Worm (Caenorhabditis elegans) whole organism, L4 larva: ENCODE measurements around the gene Y113G7A.13.

Experiments
- F10B5.3 ChIP-seq: sonication (generic microtip); optimal IDR thresholded peaks from 2 replicates; lab custom pipeline; 2016; ENCODE audit warnings: mild to moderate bottlenecking, missing genetic modification characterization, missing compliant biosample characterization
- F44E2.7 ChIP-seq: fragments of 200-800 bp; sonication (Bioruptor generic); IDR thresholded peaks from 2 replicates; pipeline ENCODE4 v2.1.2; 2022; ENCODE audit warnings: missing genetic modification characterization, missing compliant biosample characterization
- F49E8.2 ChIP-seq: sonication (generic microtip); optimal IDR thresholded peaks from 2 replicates; lab custom pipeline; 2016; ENCODE audit warnings: missing compliant biosample characterization, mild to moderate bottlenecking, missing genetic modification characterization, borderline replicate concordance
- T20F7.1 ChIP-seq: fragments of 200-800 bp; sonication (Bioruptor generic); optimal IDR thresholded peaks from 2 replicates; lab custom pipeline; 2018; ENCODE audit warnings: mild to moderate bottlenecking, missing genetic modification characterization, missing compliant biosample characterization
- Y75B8A.6 ChIP-seq: fragments of 200-800 bp; sonication (Bioruptor generic); IDR thresholded peaks from 2 replicates; pipeline ENCODE4 v1.3.6; 2022; ENCODE audit warnings: missing genetic modification reagents, missing genetic modification characterization, missing compliant biosample characterization
- ZK337.2 ChIP-seq: fragments of 200-800 bp; sonication (Bioruptor generic); IDR thresholded peaks from 2 replicates; pipeline ENCODE4 v1.3.6; 2022; ENCODE audit warnings: missing genetic modification reagents, missing genetic modification characterization, missing compliant biosample characterization
- aha-1 ChIP-seq: fragments of 150-350 bp; peaks from one replicate; lab custom pipeline; 2014; ENCODE audit warnings: missing biosample characterization, missing genetic modification characterization
- ceh-44 ChIP-seq: fragments of 200-800 bp; sonication (Bioruptor generic); IDR thresholded peaks from 2 replicates; pipeline ENCODE4 v1.3.6; 2022; ENCODE audit warnings: missing genetic modification reagents, missing genetic modification characterization, missing compliant biosample characterization
- cey-2 ChIP-seq: sonication (generic microtip); optimal IDR thresholded peaks from 3 replicates; lab custom pipeline; 2017; ENCODE audit warnings: missing genetic modification characterization, mild to moderate bottlenecking, missing compliant biosample characterization, antibody characterized with exemption, borderline replicate concordance; ENCODE audit not compliant: insufficient read depth
- ctbp-1 ChIP-seq: fragments of 200-800 bp; sonication (Bioruptor generic); IDR thresholded peaks from 2 replicates; pipeline ENCODE4 v1.3.6; 2022; ENCODE audit warnings: missing genetic modification reagents, missing genetic modification characterization, missing compliant biosample characterization
- dmd-8 ChIP-seq: fragments of 200-800 bp; sonication (Bioruptor generic); IDR thresholded peaks from 2 replicates; pipeline ENCODE4 v1.3.6; 2022; ENCODE audit warnings: missing genetic modification characterization, missing compliant biosample characterization
- egl-43 ChIP-seq: fragments of 200-800 bp; sonication (Bioruptor generic); IDR thresholded peaks from 2 replicates; pipeline ENCODE4 v1.3.6; 2022; ENCODE audit warnings: missing genetic modification reagents, missing genetic modification characterization, missing compliant biosample characterization
- gei-8 ChIP-seq: fragments of 200-800 bp; sonication (Bioruptor generic); optimal IDR thresholded peaks from 2 replicates; lab custom pipeline; 2018; ENCODE audit warnings: mild to moderate bottlenecking, missing genetic modification characterization, missing compliant biosample characterization
- hlh-30 ChIP-seq: sonication (generic microtip); optimal IDR thresholded peaks from 2 replicates; lab custom pipeline; 2017; ENCODE audit warnings: antibody characterized with exemption, mild to moderate bottlenecking, missing genetic modification characterization, missing compliant biosample characterization; ENCODE audit not compliant: insufficient read depth
- lin-1 ChIP-seq: fragments of 200-800 bp; sonication (Bioruptor generic); IDR thresholded peaks from 2 replicates; pipeline ENCODE4 v1.3.6; 2022; ENCODE audit warnings: missing genetic modification reagents, missing genetic modification characterization, missing compliant biosample characterization
- lin-29 ChIP-seq: fragments of 200-800 bp; sonication (Bioruptor generic); IDR thresholded peaks from 2 replicates; pipeline ENCODE4 v1.3.6; 2022; ENCODE audit warnings: missing genetic modification reagents, missing genetic modification characterization, missing compliant biosample characterization
- lin-39 ChIP-seq: fragments of 150-350 bp; optimal IDR thresholded peaks from 2 replicates; lab custom pipeline; 2014; ENCODE audit warnings: missing biosample characterization, missing genetic modification reagents, missing genetic modification characterization
- lsy-2 ChIP-seq, 2 experiments: fragments of 150-350 bp in 1 of 2; sonication (generic microtip) in 1 of 2; optimal IDR thresholded peaks; 2 replicates each; lab custom pipeline; 2014 to 2017; ENCODE audit warnings: missing biosample characterization in 2 of 2, missing genetic modification characterization in 2 of 2
- madf-5 ChIP-seq, 2 experiments: fragments of 200-800 bp; sonication (Bioruptor generic); IDR thresholded peaks; 2 replicates each; pipeline ENCODE4 v1.3.6; 2022; ENCODE audit warnings: missing compliant biosample characterization in 2 of 2, missing genetic modification characterization in 2 of 2
- mdl-1 ChIP-seq, 2 experiments: fragments of 150-350 bp in 1 of 2; sonication (generic microtip) in 1 of 2; optimal IDR thresholded peaks; 2 replicates each; lab custom pipeline; 2014 to 2017; ENCODE audit warnings: missing biosample characterization in 2 of 2, missing genetic modification characterization in 2 of 2
- mep-1 ChIP-seq: fragments of 150-350 bp; sonication (generic microtip); optimal IDR thresholded peaks from 3 replicates; lab custom pipeline; 2014; ENCODE audit warnings: missing biosample characterization, missing genetic modification characterization
- nhr-10 ChIP-seq: fragments of 150-350 bp; optimal IDR thresholded peaks from 2 replicates; lab custom pipeline; 2014; ENCODE audit warnings: missing biosample characterization, missing genetic modification characterization
- nhr-102 ChIP-seq: sonication (generic microtip); optimal IDR thresholded peaks from 2 replicates; lab custom pipeline; 2016; ENCODE audit warnings: mild to moderate bottlenecking, missing genetic modification characterization, moderate library complexity, missing compliant biosample characterization
- nhr-42 ChIP-seq: fragments of 200-800 bp; sonication (Bioruptor generic); IDR thresholded peaks from 2 replicates; pipeline ENCODE4 v1.3.6; 2022; ENCODE audit warnings: missing genetic modification characterization, missing compliant biosample characterization
- nhr-6 ChIP-seq: fragments of 150-350 bp; optimal IDR thresholded peaks from 2 replicates; lab custom pipeline; 2014; ENCODE audit warnings: missing biosample characterization, missing genetic modification characterization
- php-3 ChIP-seq: fragments of 200-800 bp; sonication (Bioruptor generic); IDR thresholded peaks from 2 replicates; pipeline ENCODE4 v1.3.6; 2022; ENCODE audit warnings: missing genetic modification reagents, missing genetic modification characterization, missing compliant biosample characterization
- rbr-2 ChIP-seq: sonication (generic microtip); optimal IDR thresholded peaks from 2 replicates; lab custom pipeline; 2016; ENCODE audit warnings: missing genotype, missing genetic modification characterization, missing compliant biosample characterization
- sdz-12 ChIP-seq: fragments of 200-800 bp; sonication (Bioruptor generic); optimal IDR thresholded peaks from 2 replicates; lab custom pipeline; 2018; ENCODE audit warnings: mild to moderate bottlenecking, missing genetic modification characterization, missing compliant biosample characterization
- set-16 ChIP-seq: fragments of 200-800 bp; sonication (Bioruptor generic); IDR thresholded peaks from 2 replicates; pipeline ENCODE4 v1.3.6; 2022; ENCODE audit warnings: missing genetic modification reagents, missing genetic modification characterization, missing compliant biosample characterization
- skn-1 ChIP-seq: fragments of 150-350 bp; optimal IDR thresholded peaks from 2 replicates; lab custom pipeline; 2014; ENCODE audit warnings: missing biosample characterization, missing genetic modification characterization
- snpc-1.2 ChIP-seq: fragments of 200-800 bp; sonication (Bioruptor generic); IDR thresholded peaks from 2 replicates; pipeline ENCODE4 v1.3.6; 2022; ENCODE audit warnings: missing genetic modification reagents, missing genetic modification characterization, missing compliant biosample characterization
- spr-3 ChIP-seq: fragments of 200-800 bp; sonication (Bioruptor generic); optimal IDR thresholded peaks from 2 replicates; lab custom pipeline; 2018; ENCODE audit warnings: mild to moderate bottlenecking, missing genetic modification characterization, missing compliant biosample characterization
- tra-1 ChIP-seq: fragments of 200-800 bp; sonication (Bioruptor generic); IDR thresholded peaks from 2 replicates; pipeline ENCODE4 v1.3.6; 2022; ENCODE audit warnings: missing genetic modification reagents, missing genetic modification characterization, missing compliant biosample characterization
- vab-7 ChIP-seq: fragments of 200-800 bp; sonication (Bioruptor generic); IDR thresholded peaks from 2 replicates; pipeline ENCODE4 v1.3.6; 2022; ENCODE audit warnings: missing genetic modification reagents, missing genetic modification characterization, missing compliant biosample characterization
- zfp-3 ChIP-seq: fragments of 200-800 bp; sonication (Bioruptor generic); conservative IDR thresholded peaks from 2 replicates; pipeline ENCODE4 v1.3.6; 2022; ENCODE audit warnings: missing genetic modification reagents, missing genetic modification characterization, missing compliant biosample characterization
- zip-2 ChIP-seq: fragments of 150-350 bp; optimal IDR thresholded peaks from 2 replicates; lab custom pipeline; 2014; ENCODE audit warnings: missing biosample characterization, missing genetic modification characterization

Gene Y113G7A.13

DNA sequence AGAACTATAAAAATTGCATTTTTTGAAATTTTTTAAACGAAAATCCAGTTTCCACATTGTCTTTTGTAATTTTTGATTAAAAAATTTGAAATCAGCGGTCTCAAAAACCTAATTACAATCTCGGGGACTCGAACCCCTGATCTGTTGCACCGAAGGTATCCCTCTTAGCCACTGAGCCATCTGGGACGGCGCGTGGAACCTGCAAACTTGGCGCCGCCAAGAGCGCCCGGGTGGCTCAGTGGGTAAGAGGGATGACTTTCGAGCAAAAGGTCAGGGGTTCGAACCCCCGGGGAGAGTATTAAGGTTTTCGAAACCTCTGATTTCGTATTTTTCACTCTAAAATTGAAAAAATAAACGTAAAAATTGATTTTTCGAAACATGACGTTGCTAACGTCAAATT lies 25.0 kb upstream of the Y113G7A.13 start:
- TF ChIP-seq nhr-42 (GFP tag; lab: Robert Waterston, UW) (0 out of 2 replicates have a peak, but pooled peaks have one; percentile 31), dmd-8 (GFP tag; lab: Robert Waterston, UW) (no peak), set-16 (GFP tag; lab: Robert Waterston, UW) (peak; percentile 69)

DNA sequence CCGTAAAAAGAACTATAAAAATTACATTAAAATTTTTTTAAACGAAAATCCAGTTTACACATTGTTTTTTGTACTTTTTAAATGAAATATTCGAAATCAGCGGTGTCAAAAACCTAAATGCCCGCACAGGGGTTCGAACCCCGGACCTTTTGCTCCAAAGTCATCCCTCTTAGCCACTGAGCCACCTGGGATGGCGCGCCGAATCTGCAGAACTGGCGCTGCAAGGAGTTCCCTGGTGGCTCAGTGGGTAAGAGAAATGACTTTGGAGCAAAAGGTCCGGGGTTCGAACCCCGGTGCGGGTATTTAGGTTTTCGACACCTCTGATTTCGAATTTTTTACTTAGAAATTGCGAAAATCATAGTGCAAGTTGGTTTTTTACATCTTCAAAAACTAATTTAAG lies 24.4 kb upstream of the Y113G7A.13 start:
- TF ChIP-seq Y75B8A.6 (no peak), mdl-1 (tag; optimal IDR thresholded peaks at IDR 0.05; lab: Kevin White, UChicago) (no peak), F49E8.2 (tag; lab: Kevin White, UChicago) (no peak), madf-5 (GFP tag; IDR thresholded peaks at IDR 0.05; lab: Robert Waterston, UW) (0 out of 4 replicates have a peak, but pooled peaks of 1 of the 2 experiments have one; percentile 30), spr-3 (GFP tag; lab: Kevin White, UChicago) (no peak), F10B5.3 (tag; lab: Kevin White, UChicago) (no peak), lin-29 (GFP tag; lab: Robert Waterston, UW) (no peak), nhr-102 (tag; lab: Kevin White, UChicago) (no peak), sdz-12 (GFP tag; lab: Kevin White, UChicago) (no peak), F44E2.7 (0 out of 2 replicates have a peak, but pooled peaks have one; percentile 55), set-16 (GFP tag; lab: Robert Waterston, UW) (peak; percentile 39; the same call in 1 of the 2 replicates), lin-1 (GFP tag; lab: Robert Waterston, UW) (no peak), vab-7 (GFP tag; lab: Robert Waterston, UW) (0 out of 2 replicates have a peak, but pooled peaks have one; percentile 10)
- TF ChIP-seq, all 104 proteins: peak for 4

DNA sequence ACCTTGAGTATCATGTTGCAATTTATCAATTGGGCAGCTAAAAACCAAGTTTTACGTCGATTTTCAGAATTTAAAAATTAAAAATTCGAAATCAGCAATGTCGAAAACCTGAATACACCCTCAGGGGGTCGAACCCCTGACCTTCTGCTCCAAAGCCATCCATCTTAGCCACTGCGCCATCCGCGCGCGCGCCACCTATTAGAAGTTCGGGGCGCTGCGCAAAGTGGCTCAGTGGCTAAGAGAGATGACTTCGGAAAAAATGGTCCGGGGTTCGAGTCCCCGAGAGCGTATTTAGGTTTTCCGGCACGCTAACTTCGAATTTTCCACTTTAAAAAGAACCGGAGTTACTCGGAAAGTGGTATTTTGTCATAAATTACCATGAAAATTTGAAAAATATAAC lies 23.6 kb upstream of the Y113G7A.13 start:
- TF ChIP-seq lin-39 (tag; lab: Kevin White, UChicago) (no peak), php-3 (GFP tag; lab: Robert Waterston, UW) (0 out of 2 replicates have a peak, but pooled peaks have one; percentile 27), tra-1 (GFP tag; lab: Robert Waterston, UW) (no peak), F44E2.7 (0 out of 2 replicates have a peak, but pooled peaks have one; percentile 64), zfp-3 (GFP tag; lab: Robert Waterston, UW) (no peak), ceh-44 (GFP tag; lab: Robert Waterston, UW) (no peak), lsy-2 (tag; optimal IDR thresholded peaks at IDR 0.05; lab: Kevin White, UChicago) (no peak), T20F7.1 (GFP tag; lab: Kevin White, UChicago) (no peak), dmd-8 (GFP tag; lab: Robert Waterston, UW) (no peak), set-16 (GFP tag; lab: Robert Waterston, UW) (peak; percentile 65), ctbp-1 (GFP tag; lab: Robert Waterston, UW) (no peak), aha-1 (tag; lab: Kevin White, UChicago) (peak; percentile 13)
- TF ChIP-seq, all 104 proteins: peak for 4

DNA sequence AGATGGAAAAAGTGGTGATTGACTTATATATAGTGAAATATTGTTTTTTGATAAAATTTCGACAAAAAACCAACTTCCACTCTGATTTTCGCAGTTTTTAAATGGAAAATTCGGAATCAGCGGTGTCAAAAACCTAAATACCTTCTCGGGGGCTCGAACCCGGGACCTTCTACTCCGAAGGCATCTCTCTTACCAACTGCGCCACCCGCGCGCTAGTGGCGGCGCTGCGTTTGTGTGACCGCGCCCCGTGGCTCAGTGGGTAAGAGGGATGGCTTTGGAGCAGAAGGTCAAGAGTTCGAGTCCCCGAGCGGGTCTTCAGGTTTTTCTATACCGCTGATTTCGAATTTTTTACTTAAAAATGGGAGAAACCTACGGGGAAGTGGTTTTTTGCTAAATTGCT lies 22.9 kb upstream of the Y113G7A.13 start:
- TF ChIP-seq hlh-30 (no peak), skn-1 (no peak), ZK337.2 (GFP tag; lab: Robert Waterston, UW) (no peak), zip-2 (tag; lab: Kevin White, UChicago) (no peak), rbr-2 (tag; lab: Kevin White, UChicago) (no peak), Y75B8A.6 (no peak), F44E2.7 (peak; percentile 71; the same call in 1 of the 2 replicates), nhr-10 (tag; lab: Kevin White, UChicago) (no peak), mep-1 (tag; lab: Kevin White, UChicago) (no peak), set-16 (GFP tag; lab: Robert Waterston, UW) (peak; percentile 83), vab-7 (GFP tag; lab: Robert Waterston, UW) (peak; percentile 28; the same call in 1 of the 2 replicates), gei-8 (GFP tag; lab: Kevin White, UChicago) (no peak), egl-43 (0 out of 2 replicates have a peak, but pooled peaks have one; percentile 40), aha-1 (tag; lab: Kevin White, UChicago) (peak; percentile 47), snpc-1.2 (GFP tag; lab: Robert Waterston, UW) (no peak), nhr-6 (tag; lab: Kevin White, UChicago) (no peak), cey-2 (no peak)
